Fruit fly (Drosophila melanogaster): ENCODE measurements around the gene Gr93c.

Gr93c gene

dm6 chr3R:21886861-21887587 lies 42.0 kb upstream of the Gr93c start, which contains the start of the genes CG6678 and dnd:
Gene CG6678 (plus strand): TSS chr3R:21887029.
Gene dnd (minus strand): TSS chr3R:21887355.
- TF ChIP-seq toe (GFP tag; optimal IDR thresholded peaks at IDR 0.05), result no peak
- peak; percentile 37 for TF ChIP-seq Crg-1 (GFP tag; optimal IDR thresholded peaks at IDR 0.05)
- peak; percentile 49 for TF ChIP-seq CG14711 (tag; optimal IDR thresholded peaks at IDR 0.05)
- no peak for TF ChIP-seq cnc (optimal IDR thresholded peaks at IDR 0.05)
- TF ChIP-seq CG33017 (tag; optimal IDR thresholded peaks at IDR 0.05), result no peak
- TF ChIP-seq CG1620 (GFP tag; optimal IDR thresholded peaks at IDR 0.05), result no peak
- peak; percentile 18 for TF ChIP-seq CG7101 (tag; optimal IDR thresholded peaks at IDR 0.05)
- TF ChIP-seq Clk (GFP tag; optimal IDR thresholded peaks at IDR 0.05), result no peak
- TF ChIP-seq Mnt (GFP tag; optimal IDR thresholded peaks at IDR 0.05), result peak; percentile 20
- peak; percentile 26 for TF ChIP-seq pad (GFP tag; optimal IDR thresholded peaks at IDR 0.05)
- no peak for TF ChIP-seq bab1 (GFP tag; optimal IDR thresholded peaks at IDR 0.05)
- no peak for TF ChIP-seq CG11617 (GFP tag; optimal IDR thresholded peaks at IDR 0.05)
- TF ChIP-seq kay (GFP tag; ENCODE audit: borderline replicate concordance), result peak; percentile 74
- TF ChIP-seq CG5204 (GFP tag; optimal IDR thresholded peaks at IDR 0.05), result no peak
- no peak for TF ChIP-seq ovo (GFP tag; optimal IDR thresholded peaks at IDR 0.05)
- TF ChIP-seq cic (GFP tag; optimal IDR thresholded peaks at IDR 0.05), result peak; percentile 55
- TF ChIP-seq Hr96 (GFP tag; optimal IDR thresholded peaks at IDR 0.05), result no peak
- no peak for TF ChIP-seq tj (GFP tag; optimal IDR thresholded peaks at IDR 0.05)
- TF ChIP-seq CG12768 (GFP tag; optimal IDR thresholded peaks at IDR 0.05), result no peak
- TF ChIP-seq CG7045 (GFP tag; optimal IDR thresholded peaks at IDR 0.05), result no peak

- no peak for TF ChIP-seq CG33017 (tag; optimal IDR thresholded peaks at IDR 0.05)
- no peak for TF ChIP-seq Clk (GFP tag; optimal IDR thresholded peaks at IDR 0.05)
- no peak for TF ChIP-seq CG7101 (tag; optimal IDR thresholded peaks at IDR 0.05)
- TF ChIP-seq toe (GFP tag; optimal IDR thresholded peaks at IDR 0.05), result no peak
- no peak for TF ChIP-seq pad (GFP tag; optimal IDR thresholded peaks at IDR 0.05)
- no peak for TF ChIP-seq Mnt (GFP tag; optimal IDR thresholded peaks at IDR 0.05)
- no peak for TF ChIP-seq cnc (optimal IDR thresholded peaks at IDR 0.05)
- no peak for TF ChIP-seq CG14711 (tag; optimal IDR thresholded peaks at IDR 0.05)
- TF ChIP-seq CG5204 (GFP tag; optimal IDR thresholded peaks at IDR 0.05), result no peak
- no peak for TF ChIP-seq bab1 (GFP tag; optimal IDR thresholded peaks at IDR 0.05)
- TF ChIP-seq CG12768 (GFP tag; optimal IDR thresholded peaks at IDR 0.05), result no peak
- TF ChIP-seq ovo (GFP tag; optimal IDR thresholded peaks at IDR 0.05), result no peak
- no peak for TF ChIP-seq Hr96 (GFP tag; optimal IDR thresholded peaks at IDR 0.05)
- TF ChIP-seq kay (GFP tag; ENCODE audit: borderline replicate concordance), result no peak
- TF ChIP-seq CG11617 (GFP tag; optimal IDR thresholded peaks at IDR 0.05), result no peak
- TF ChIP-seq CG1620 (GFP tag; optimal IDR thresholded peaks at IDR 0.05), result no peak
- no peak for TF ChIP-seq cic (GFP tag; optimal IDR thresholded peaks at IDR 0.05)
- TF ChIP-seq tj (GFP tag; optimal IDR thresholded peaks at IDR 0.05), result no peak
- no peak for TF ChIP-seq Crg-1 (GFP tag; optimal IDR thresholded peaks at IDR 0.05)
Observed at dm6 chr3R:21885450-21885849, 40.4 kb upstream of the Gr93c start, which contains the start of gene CG17819. Gene CG17819 (minus strand): TSS chr3R:21885550.

- no peak for TF ChIP-seq CG12768 (GFP tag; optimal IDR thresholded peaks at IDR 0.05)
- TF ChIP-seq CG7101 (tag; optimal IDR thresholded peaks at IDR 0.05), result no peak
- TF ChIP-seq CG11617 (GFP tag; optimal IDR thresholded peaks at IDR 0.05), result no peak
- no peak for TF ChIP-seq cic (GFP tag; optimal IDR thresholded peaks at IDR 0.05)
- TF ChIP-seq ovo (GFP tag; optimal IDR thresholded peaks at IDR 0.05), result no peak
- no peak for TF ChIP-seq CG14711 (tag; optimal IDR thresholded peaks at IDR 0.05)
- TF ChIP-seq CG5204 (GFP tag; optimal IDR thresholded peaks at IDR 0.05), result no peak
- TF ChIP-seq Crg-1 (GFP tag; optimal IDR thresholded peaks at IDR 0.05), result no peak
- no peak for TF ChIP-seq tj (GFP tag; optimal IDR thresholded peaks at IDR 0.05)
- TF ChIP-seq bab1 (GFP tag; optimal IDR thresholded peaks at IDR 0.05), result no peak
- TF ChIP-seq CG1620 (GFP tag; optimal IDR thresholded peaks at IDR 0.05), result no peak
- TF ChIP-seq CG33017 (tag; optimal IDR thresholded peaks at IDR 0.05), result no peak
- no peak for TF ChIP-seq cnc (optimal IDR thresholded peaks at IDR 0.05)
- no peak for TF ChIP-seq Hr96 (GFP tag; optimal IDR thresholded peaks at IDR 0.05)
- TF ChIP-seq pad (GFP tag; optimal IDR thresholded peaks at IDR 0.05), result no peak
- no peak for TF ChIP-seq kay (GFP tag; ENCODE audit: borderline replicate concordance)
- TF ChIP-seq Clk (GFP tag; optimal IDR thresholded peaks at IDR 0.05), result no peak
- no peak for TF ChIP-seq toe (GFP tag; optimal IDR thresholded peaks at IDR 0.05)
- TF ChIP-seq Mnt (GFP tag; optimal IDR thresholded peaks at IDR 0.05), result no peak
Observed at dm6 chr3R:21884354-21884753, 39.3 kb upstream of the Gr93c start, which contains the start of gene fit. Gene fit (minus strand): TSS chr3R:21884454.

- TF ChIP-seq Crg-1 (GFP tag; optimal IDR thresholded peaks at IDR 0.05), result no peak
Observed at dm6 chr3R:21880510-21880909, 35.4 kb upstream of the Gr93c start, which contains the start of gene CG31465. Gene CG31465 (plus strand): TSS chr3R:21880810.

dm6 chr3R:21878473-21878872 lies 33.4 kb upstream of the Gr93c start, which contains the start of gene CG34148:
Gene CG34148 (minus strand): TSS chr3R:21878686.
- TF ChIP-seq CG11617 (GFP tag; optimal IDR thresholded peaks at IDR 0.05), result no peak
- TF ChIP-seq kay (GFP tag; ENCODE audit: borderline replicate concordance), result peak; percentile 6
- TF ChIP-seq Crg-1 (GFP tag; optimal IDR thresholded peaks at IDR 0.05), result no peak
- no peak for TF ChIP-seq Clk (GFP tag; optimal IDR thresholded peaks at IDR 0.05)

dm6 chr3R:21877636-21878035 lies 32.6 kb upstream of the Gr93c start, which contains the start of gene P5CDh2:
Gene P5CDh2 (plus strand): TSS chr3R:21877936.
- no peak for TF ChIP-seq CG5204 (GFP tag; optimal IDR thresholded peaks at IDR 0.05)
- no peak for TF ChIP-seq Hr96 (GFP tag; optimal IDR thresholded peaks at IDR 0.05)
- TF ChIP-seq bab1 (GFP tag; optimal IDR thresholded peaks at IDR 0.05), result no peak
- TF ChIP-seq CG11617 (GFP tag; optimal IDR thresholded peaks at IDR 0.05), result no peak
- TF ChIP-seq cic (GFP tag; optimal IDR thresholded peaks at IDR 0.05), result no peak
- no peak for TF ChIP-seq CG1620 (GFP tag; optimal IDR thresholded peaks at IDR 0.05)
- no peak for TF ChIP-seq Crg-1 (GFP tag; optimal IDR thresholded peaks at IDR 0.05)
- TF ChIP-seq CG12768 (GFP tag; optimal IDR thresholded peaks at IDR 0.05), result no peak
- TF ChIP-seq pad (GFP tag; optimal IDR thresholded peaks at IDR 0.05), result no peak

Measured in whole organism, adult.